Fruit fly (Drosophila melanogaster): ENCODE measurements around the gene unc-13-4A.

unc-13-4A gene

dm6 chr3L:7263757-7264516 lies 48.8 kb downstream of the unc-13-4A start, which contains the start of gene CG14830:
Gene CG14830, minus strand, starts transcription at chr3L:7263920.
- TF ChIP-seq CG10348 (GFP tag; IDR thresholded peaks at IDR 0.05): no peak
- TF ChIP-seq Pif1B (GFP tag; optimal IDR thresholded peaks at IDR 0.05): no peak
- no peak for TF ChIP-seq EcR (GFP tag; optimal IDR thresholded peaks at IDR 0.05)
- TF ChIP-seq CG4496 (GFP tag; IDR thresholded peaks at IDR 0.05): peak; percentile 28; the same call in 1 of the 3 replicates
- TF ChIP-seq CG15710 (tag; optimal IDR thresholded peaks at IDR 0.05): no peak
- no peak for TF ChIP-seq Pif1A (GFP tag; optimal IDR thresholded peaks at IDR 0.05)
- no peak; the same call in 1 of the 2 replicates for TF ChIP-seq CG32121 (GFP tag; IDR thresholded peaks at IDR 0.05)
- peak; percentile 57 for TF ChIP-seq CG12605 (GFP tag; IDR thresholded peaks at IDR 0.05)
- TF ChIP-seq Ets98B (GFP tag; IDR thresholded peaks at IDR 0.05): peak; percentile 27
- TF ChIP-seq fd96Ca (GFP tag; IDR thresholded peaks at IDR 0.05): no peak
- peak; percentile 20 for TF ChIP-seq gl (tag; optimal IDR thresholded peaks at IDR 0.05)
- TF ChIP-seq CG8301 (tag; optimal IDR thresholded peaks at IDR 0.05): peak; percentile 87
- TF ChIP-seq CG9948 (tag; optimal IDR thresholded peaks at IDR 0.05): no peak
- TF ChIP-seq D1 (tag; optimal IDR thresholded peaks at IDR 0.05): peak; percentile 55
- TF ChIP-seq rn (GFP tag; IDR thresholded peaks at IDR 0.05): no peak
- no peak for TF ChIP-seq CG13204 (GFP tag; optimal IDR thresholded peaks at IDR 0.05)
- TF ChIP-seq CG14655 (GFP tag; optimal IDR thresholded peaks at IDR 0.05): peak; percentile 90
- peak; percentile 78 for TF ChIP-seq CG8159 (tag; optimal IDR thresholded peaks at IDR 0.05)
- no peak for TF ChIP-seq Snoo (tag; optimal IDR thresholded peaks at IDR 0.05)
- peak; percentile 76 for TF ChIP-seq CG17806 (tag; optimal IDR thresholded peaks at IDR 0.05)
- peak; percentile 7 for TF ChIP-seq CG34367 (tag; optimal IDR thresholded peaks at IDR 0.05)

DNA sequence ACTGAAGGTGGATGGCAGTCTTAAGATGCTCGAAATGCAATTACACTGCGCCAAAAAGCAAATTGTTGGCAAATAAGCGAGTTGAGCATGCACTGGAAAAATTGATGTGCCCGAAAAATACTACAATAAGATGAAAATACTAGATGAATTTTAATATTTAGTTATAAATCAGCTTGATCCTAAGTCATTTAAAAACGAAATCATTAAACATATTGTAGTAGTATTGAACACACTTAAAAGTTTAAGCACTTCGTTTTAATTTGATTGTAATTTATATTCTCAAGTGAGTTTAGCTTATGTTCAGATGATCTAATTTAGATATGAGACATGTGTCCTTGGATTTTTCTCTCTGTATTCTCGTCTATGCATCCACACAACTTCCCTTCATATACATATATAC lies 50.2 kb downstream of the unc-13-4A start:
- TF ChIP-seq Pif1A (GFP tag; optimal IDR thresholded peaks at IDR 0.05) (peak; percentile 32), CG12605 (GFP tag; IDR thresholded peaks at IDR 0.05) (no peak), Pif1B (GFP tag; optimal IDR thresholded peaks at IDR 0.05) (peak; percentile 38), CG8159 (tag; optimal IDR thresholded peaks at IDR 0.05) (peak; percentile 76), CG13204 (GFP tag; optimal IDR thresholded peaks at IDR 0.05) (no peak), CG8301 (tag; optimal IDR thresholded peaks at IDR 0.05) (peak; percentile 28), CG32121 (GFP tag; IDR thresholded peaks at IDR 0.05) (no peak), rn (GFP tag; IDR thresholded peaks at IDR 0.05) (no peak), CG34367 (tag; optimal IDR thresholded peaks at IDR 0.05) (peak; percentile 11), CG10348 (GFP tag; IDR thresholded peaks at IDR 0.05) (no peak), fd96Ca (GFP tag; IDR thresholded peaks at IDR 0.05) (no peak), gl (tag; optimal IDR thresholded peaks at IDR 0.05) (no peak), EcR (GFP tag; optimal IDR thresholded peaks at IDR 0.05) (no peak), Ets98B (GFP tag; IDR thresholded peaks at IDR 0.05) (no peak; the same call in 1 of the 2 replicates), CG4496 (GFP tag; IDR thresholded peaks at IDR 0.05) (peak; percentile 40; the same call in 1 of the 3 replicates), CG15710 (tag; optimal IDR thresholded peaks at IDR 0.05) (peak; percentile 74), CG17806 (tag; optimal IDR thresholded peaks at IDR 0.05) (peak; percentile 62), CG9948 (tag; optimal IDR thresholded peaks at IDR 0.05) (peak; percentile 65), CG14655 (GFP tag; optimal IDR thresholded peaks at IDR 0.05) (peak; percentile 68), Snoo (tag; optimal IDR thresholded peaks at IDR 0.05) (peak; percentile 14), D1 (tag; optimal IDR thresholded peaks at IDR 0.05) (peak; percentile 67)

- no peak for TF ChIP-seq CG9948 (tag; optimal IDR thresholded peaks at IDR 0.05)
- no peak for TF ChIP-seq CG15710 (tag; optimal IDR thresholded peaks at IDR 0.05)
- no peak for TF ChIP-seq CG8301 (tag; optimal IDR thresholded peaks at IDR 0.05)
- no peak for TF ChIP-seq rn (GFP tag; IDR thresholded peaks at IDR 0.05)
- no peak for TF ChIP-seq CG13204 (GFP tag; optimal IDR thresholded peaks at IDR 0.05)
- TF ChIP-seq gl (tag; optimal IDR thresholded peaks at IDR 0.05): no peak
- no peak for TF ChIP-seq CG34367 (tag; optimal IDR thresholded peaks at IDR 0.05)
- no peak for TF ChIP-seq Pif1B (GFP tag; optimal IDR thresholded peaks at IDR 0.05)
- TF ChIP-seq CG14655 (GFP tag; optimal IDR thresholded peaks at IDR 0.05): no peak
- TF ChIP-seq CG8159 (tag; optimal IDR thresholded peaks at IDR 0.05): no peak
- no peak for TF ChIP-seq Snoo (tag; optimal IDR thresholded peaks at IDR 0.05)
- no peak for TF ChIP-seq CG17806 (tag; optimal IDR thresholded peaks at IDR 0.05)
- TF ChIP-seq CG4496 (GFP tag; IDR thresholded peaks at IDR 0.05): no peak
- no peak for TF ChIP-seq D1 (tag; optimal IDR thresholded peaks at IDR 0.05)
- TF ChIP-seq Ets98B (GFP tag; IDR thresholded peaks at IDR 0.05): no peak
- no peak for TF ChIP-seq fd96Ca (GFP tag; IDR thresholded peaks at IDR 0.05)
- no peak for TF ChIP-seq CG10348 (GFP tag; IDR thresholded peaks at IDR 0.05)
Observed at dm6 chr3L:7258267-7258666, 54.4 kb downstream of the unc-13-4A start.

- TF ChIP-seq CG17806 (tag; optimal IDR thresholded peaks at IDR 0.05) (peak; percentile 12), EcR (GFP tag; optimal IDR thresholded peaks at IDR 0.05) (no peak), CG9948 (tag; optimal IDR thresholded peaks at IDR 0.05) (no peak), CG13204 (GFP tag; optimal IDR thresholded peaks at IDR 0.05) (no peak), Ets98B (GFP tag; IDR thresholded peaks at IDR 0.05) (no peak)
Observed at dm6 chr3L:7254724-7255123, 58.0 kb downstream of the unc-13-4A start.

- TF ChIP-seq rn (GFP tag; IDR thresholded peaks at IDR 0.05) (peak; percentile 57), CG4496 (GFP tag; IDR thresholded peaks at IDR 0.05) (peak; percentile 89), D1 (tag; optimal IDR thresholded peaks at IDR 0.05) (no peak), CG8159 (tag; optimal IDR thresholded peaks at IDR 0.05) (peak; percentile 70), fd96Ca (GFP tag; IDR thresholded peaks at IDR 0.05) (peak; percentile 60; the same call in 2 of the 3 replicates), Pif1A (GFP tag; optimal IDR thresholded peaks at IDR 0.05) (no peak), CG13204 (GFP tag; optimal IDR thresholded peaks at IDR 0.05) (no peak), CG17806 (tag; optimal IDR thresholded peaks at IDR 0.05) (peak; percentile 68), CG15710 (tag; optimal IDR thresholded peaks at IDR 0.05) (peak; percentile 71), gl (tag; optimal IDR thresholded peaks at IDR 0.05) (peak; percentile 43), CG14655 (GFP tag; optimal IDR thresholded peaks at IDR 0.05) (no peak), EcR (GFP tag; optimal IDR thresholded peaks at IDR 0.05) (no peak), CG32121 (GFP tag; IDR thresholded peaks at IDR 0.05) (peak; percentile 77), CG10348 (GFP tag; IDR thresholded peaks at IDR 0.05) (no peak), Pif1B (GFP tag; optimal IDR thresholded peaks at IDR 0.05) (no peak), CG8301 (tag; optimal IDR thresholded peaks at IDR 0.05) (peak; percentile 79), CG34367 (tag; optimal IDR thresholded peaks at IDR 0.05) (peak; percentile 65), CG12605 (GFP tag; IDR thresholded peaks at IDR 0.05) (peak; percentile 66), Ets98B (GFP tag; IDR thresholded peaks at IDR 0.05) (peak; percentile 85), CG9948 (tag; optimal IDR thresholded peaks at IDR 0.05) (peak; percentile 61), Snoo (tag; optimal IDR thresholded peaks at IDR 0.05) (peak; percentile 75)
Observed at dm6 chr3L:7250469-7250868, 62.2 kb downstream of the unc-13-4A start, which contains the start of gene MED4. Gene MED4, minus strand, starts transcription at chr3L:7250527.

All from whole organism, pupa.